Fruit fly (Drosophila melanogaster) whole organism, embryonic: ENCODE measurements around the gene PPYR1.
A peak's percentile ranks its signal among the peaks of the same experiment; 100 is the strongest.

ENCODE experiments used
- Atf-2 ChIP-seq: fragments of 200-800 bp; sonication (Bioruptor generic); optimal IDR thresholded peaks from 2 replicates; lab custom pipeline; 2016; ENCODE audit warnings: missing biosample characterization, missing genetic modification characterization
- BEAF-32 ChIP-seq: fragments of 200-800 bp; sonication (Bioruptor generic); optimal IDR thresholded peaks from 3 replicates; lab custom pipeline; 2017; ENCODE audit warnings: missing biosample characterization, missing genetic modification characterization, mild to moderate bottlenecking, moderate library complexity, missing genetic modification reagents
- CG11695 ChIP-seq: fragments of 200-800 bp; sonication (Bioruptor generic); IDR thresholded peaks from 3 replicates; pipeline ENCODE4 v1.3.6; 2022; ENCODE audit warnings: missing biosample characterization, missing genetic modification characterization
- CG12299 ChIP-seq: fragments of 200-800 bp; sonication (Bioruptor generic); optimal IDR thresholded peaks from 2 replicates; lab custom pipeline; 2018; ENCODE audit warnings: missing biosample characterization, mild to moderate bottlenecking, missing genetic modification characterization
- CG12659 ChIP-seq: fragments of 200-800 bp; sonication (Bioruptor generic); optimal IDR thresholded peaks from 3 replicates; lab custom pipeline; 2017; ENCODE audit warnings: mild to moderate bottlenecking, missing biosample characterization, missing genetic modification reagents, missing genetic modification characterization
- CG14860 ChIP-seq: fragments of 200-800 bp; sonication (Bioruptor generic); IDR thresholded peaks from 3 replicates; pipeline ENCODE4 v1.3.6; 2022; ENCODE audit warnings: missing biosample characterization, missing genetic modification characterization; ENCODE audit not compliant: partially characterized antibody
- CG15696 ChIP-seq: fragments of 200-800 bp; sonication (Bioruptor generic); optimal IDR thresholded peaks from 2 replicates; lab custom pipeline; 2019; ENCODE audit warnings: missing biosample characterization, mild to moderate bottlenecking, missing genetic modification characterization, moderate library complexity
- CG17361 ChIP-seq: fragments of 200-800 bp; sonication (Bioruptor generic); IDR thresholded peaks from 3 replicates; pipeline ENCODE4 v1.3.6; 2022; ENCODE audit warnings: missing biosample characterization, missing genetic modification characterization
- CG17612 ChIP-seq: fragments of 200-800 bp; sonication (Bioruptor generic); IDR thresholded peaks from 2 replicates; pipeline ENCODE4 v1.3.6; 2022; ENCODE audit warnings: missing biosample characterization, missing genetic modification characterization
- CG17912 ChIP-seq: fragments of 200-800 bp; sonication (Bioruptor generic); optimal IDR thresholded peaks from 2 replicates; lab custom pipeline; 2018; ENCODE audit warnings: missing biosample characterization, mild to moderate bottlenecking, missing genetic modification characterization
- CG18599 ChIP-seq: fragments of 200-800 bp; sonication (Bioruptor generic); optimal IDR thresholded peaks from 3 replicates; lab custom pipeline; 2017; ENCODE audit warnings: missing biosample characterization, missing genetic modification characterization, mild to moderate bottlenecking, moderate library complexity, missing genetic modification reagents
- CG2120 ChIP-seq: fragments of 200-800 bp; sonication (Bioruptor generic); optimal IDR thresholded peaks from 3 replicates; lab custom pipeline; 2016; ENCODE audit warnings: missing biosample characterization, missing genetic modification characterization
- CG31224 ChIP-seq: fragments of 200-800 bp; sonication (Bioruptor generic); IDR thresholded peaks from 2 replicates; pipeline ENCODE4 v1.3.6; 2022; ENCODE audit warnings: missing biosample characterization, missing genetic modification characterization
- CG3281 ChIP-seq: fragments of 200-800 bp; sonication (Bioruptor generic); optimal IDR thresholded peaks from 3 replicates; lab custom pipeline; 2017; ENCODE audit warnings: missing biosample characterization, mild to moderate bottlenecking, missing genetic modification characterization
- CG34422 ChIP-seq: fragments of 200-800 bp; sonication (Bioruptor generic); IDR thresholded peaks from 3 replicates; pipeline ENCODE4 v1.3.6; 2022; ENCODE audit warnings: missing biosample characterization, missing genetic modification characterization
- CG3847 ChIP-seq: fragments of 200-800 bp; sonication (Bioruptor generic); IDR thresholded peaks from 2 replicates; pipeline ENCODE4 v1.3.6; 2022; ENCODE audit warnings: missing biosample characterization, missing genetic modification characterization
- CG4328 ChIP-seq: fragments of 200-800 bp; sonication (Bioruptor generic); optimal IDR thresholded peaks from 3 replicates; lab custom pipeline; 2017; ENCODE audit warnings: missing biosample characterization, missing genetic modification reagents, missing genetic modification characterization
- CG5245 ChIP-seq: fragments of 200-800 bp; sonication (Bioruptor generic); optimal IDR thresholded peaks from 3 replicates; lab custom pipeline; 2016; ENCODE audit warnings: missing biosample characterization, missing genetic modification characterization
- CG6765 ChIP-seq: fragments of 200-800 bp; sonication (Bioruptor generic); optimal IDR thresholded peaks from 3 replicates; lab custom pipeline; 2017; ENCODE audit warnings: missing biosample characterization, mild to moderate bottlenecking, missing genetic modification characterization
- CG7786 ChIP-seq: fragments of 200-800 bp; sonication (Bioruptor generic); optimal IDR thresholded peaks from 2 replicates; lab custom pipeline; 2016; ENCODE audit warnings: missing biosample characterization, missing genetic modification characterization
- CG9609 ChIP-seq: fragments of 200-800 bp; sonication (Bioruptor generic); optimal IDR thresholded peaks from 3 replicates; lab custom pipeline; 2016; ENCODE audit warnings: missing biosample characterization, missing genetic modification characterization
- CkIIα-i1 ChIP-seq: fragments of 200-800 bp; sonication (Bioruptor generic); IDR thresholded peaks from 2 replicates; pipeline ENCODE4 v1.3.6; 2022; ENCODE audit warnings: missing biosample characterization, missing genetic modification characterization
- Dbx ChIP-seq: fragments of 200-800 bp; sonication (Bioruptor generic); IDR thresholded peaks from 3 replicates; pipeline ENCODE4 v1.3.6; 2022; ENCODE audit warnings: missing biosample characterization, missing genetic modification characterization
- Dip2 ChIP-seq: fragments of 200-800 bp; sonication (Bioruptor generic); IDR thresholded peaks from 2 replicates; pipeline ENCODE4 v1.3.6; 2022; ENCODE audit warnings: missing biosample characterization, missing genetic modification characterization
- Dref ChIP-seq: fragments of 200-800 bp; sonication (Bioruptor generic); IDR thresholded peaks from 2 replicates; pipeline ENCODE4 v1.3.6; 2022; ENCODE audit warnings: missing biosample characterization, missing genetic modification characterization
- MBD-R2 ChIP-seq: fragments of 200-800 bp; sonication (Bioruptor generic); IDR thresholded peaks from 2 replicates; pipeline ENCODE4 v1.3.6; 2022; ENCODE audit warnings: missing biosample characterization, missing genetic modification characterization
- Myb ChIP-seq: fragments of 200-800 bp; sonication (Bioruptor generic); optimal IDR thresholded peaks from 2 replicates; lab custom pipeline; 2016; ENCODE audit warnings: missing biosample characterization, missing genetic modification characterization
- Optix ChIP-seq: fragments of 200-800 bp; sonication (Bioruptor generic); IDR thresholded peaks from 3 replicates; pipeline ENCODE4 v1.3.6; 2022; ENCODE audit warnings: missing biosample characterization, missing genetic modification characterization
- Pdp1 ChIP-seq, 2 experiments: fragments of 200-800 bp; sonication (Bioruptor generic); optimal IDR thresholded peaks; 3 replicates each; lab custom pipeline; 2016; ENCODE audit warnings: missing biosample characterization in 2 of 2, missing genetic modification characterization in 2 of 2, mild to moderate bottlenecking in 1 of 2, moderate library complexity in 1 of 2
- Scr ChIP-seq: fragments of 200-800 bp; sonication (Bioruptor generic); IDR thresholded peaks from 2 replicates; pipeline ENCODE4 v1.3.6; 2022; ENCODE audit warnings: missing biosample characterization, missing genetic modification characterization; ENCODE audit not compliant: partially characterized antibody
- Sox100B ChIP-seq: fragments of 200-800 bp; sonication (Bioruptor generic); optimal IDR thresholded peaks from 3 replicates; lab custom pipeline; 2018; ENCODE audit warnings: missing biosample characterization, mild to moderate bottlenecking, missing genetic modification characterization
- Xbp1 ChIP-seq: fragments of 200-800 bp; sonication (Bioruptor generic); optimal IDR thresholded peaks from 3 replicates; lab custom pipeline; 2016; ENCODE audit warnings: missing biosample characterization, mild to moderate bottlenecking, missing genetic modification characterization
- aop ChIP-seq: fragments of 200-800 bp; sonication (Bioruptor generic); IDR thresholded peaks from 2 replicates; pipeline ENCODE4 v1.3.6; 2022; ENCODE audit warnings: missing biosample characterization, missing genetic modification characterization
- cad ChIP-seq: fragments of >200 bp; optimal IDR thresholded peaks from 2 replicates; lab custom pipeline; 2017; ENCODE audit warnings: missing biosample characterization, missing genetic modification characterization
- chn ChIP-seq: fragments of 200-800 bp; sonication (Bioruptor generic); optimal IDR thresholded peaks from 2 replicates; lab custom pipeline; 2016; ENCODE audit warnings: missing biosample characterization, missing genetic modification characterization
- dpn ChIP-seq, 2 experiments: fragments of 200-800 bp; sonication (Bioruptor generic); optimal IDR thresholded peaks; 3 replicates each; lab custom pipeline; 2016; ENCODE audit warnings: missing biosample characterization in 2 of 2, missing genetic modification characterization in 2 of 2
- fd96Cb ChIP-seq: fragments of 200-800 bp; sonication (Bioruptor generic); optimal IDR thresholded peaks from 2 replicates; lab custom pipeline; 2018; ENCODE audit warnings: missing biosample characterization, mild to moderate bottlenecking, missing genetic modification characterization, moderate library complexity
- fru ChIP-seq: fragments of >200 bp; optimal IDR thresholded peaks from 2 replicates; lab custom pipeline; 2017
- ind ChIP-seq: fragments of 200-800 bp; sonication (Bioruptor generic); optimal IDR thresholded peaks from 3 replicates; lab custom pipeline; 2016; ENCODE audit warnings: missing biosample characterization, missing genetic modification characterization
- jigr1 ChIP-seq: fragments of 200-800 bp; sonication (Bioruptor generic); IDR thresholded peaks from 3 replicates; pipeline ENCODE4 v1.3.6; 2022; ENCODE audit warnings: missing biosample characterization, missing genetic modification characterization
- knrl ChIP-seq: fragments of 200-800 bp; sonication (Bioruptor generic); IDR thresholded peaks from 3 replicates; pipeline ENCODE4 v1.3.6; 2022; ENCODE audit warnings: missing biosample characterization, missing genetic modification characterization; ENCODE audit not compliant: partially characterized antibody
- lab ChIP-seq: fragments of 200-800 bp; sonication (Bioruptor generic); optimal IDR thresholded peaks from 3 replicates; lab custom pipeline; 2017; ENCODE audit warnings: missing biosample characterization, missing genetic modification characterization, mild to moderate bottlenecking, moderate library complexity, missing genetic modification reagents
- lilli ChIP-seq: fragments of 200-800 bp; sonication (Bioruptor generic); optimal IDR thresholded peaks from 3 replicates; lab custom pipeline; 2016; ENCODE audit warnings: missing biosample characterization, missing genetic modification characterization
- pan ChIP-seq, 4 experiments: fragments of >200 bp in 3 of 4; fragments of 200-800 bp in 1 of 4; sonication (Bioruptor generic) in 1 of 4; optimal IDR thresholded peaks in 3 of 4; IDR thresholded peaks in 1 of 4; 2 replicates each; pipeline versions ENCODE4 v1.3.6 to Lab custom; 2017 to 2022; ENCODE audit warnings: missing biosample characterization in 2 of 4, missing genetic modification characterization in 2 of 4, mixed read lengths in 1 of 4
- pb ChIP-seq: fragments of 200-800 bp; sonication (Bioruptor generic); optimal IDR thresholded peaks from 3 replicates; lab custom pipeline; 2016; ENCODE audit warnings: missing biosample characterization, missing genetic modification characterization
- pho ChIP-seq: fragments of 200-800 bp; sonication (Bioruptor generic); optimal IDR thresholded peaks from 2 replicates; lab custom pipeline; 2016; ENCODE audit warnings: missing biosample characterization, missing genetic modification characterization
- run ChIP-seq: fragments of 200-800 bp; sonication (Bioruptor generic); optimal IDR thresholded peaks from 3 replicates; lab custom pipeline; 2018; ENCODE audit warnings: missing biosample characterization, mild to moderate bottlenecking, missing genetic modification characterization
- sc ChIP-seq, 3 experiments: fragments of >200 bp in 2 of 3; fragments of 200-800 bp in 1 of 3; sonication (Bioruptor generic) in 1 of 3; optimal IDR thresholded peaks; 2 replicates in 2 of 3; 3 replicates in 1 of 3; lab custom pipeline; 2017; ENCODE audit warnings: mild to moderate bottlenecking in 1 of 3, missing biosample characterization in 1 of 3, missing genetic modification characterization in 1 of 3, missing genetic modification reagents in 1 of 3
- wor ChIP-seq: fragments of 200-800 bp; sonication (Bioruptor generic); IDR thresholded peaks from 2 replicates; pipeline ENCODE4 v1.3.6; 2022; ENCODE audit warnings: missing biosample characterization, missing genetic modification characterization
- z ChIP-seq: fragments of 200-800 bp; sonication (Bioruptor generic); IDR thresholded peaks from 3 replicates; pipeline ENCODE4 v1.3.6; 2022; ENCODE audit warnings: missing biosample characterization, missing genetic modification characterization

Gene PPYR1

dm6 chrX:15216048-15216447 lies 28.7 kb downstream of the PPYR1 start (continued):
- TF ChIP-seq Dbx (peak; percentile 77), cad (GFP tag; lab: Kevin White, UChicago) (no peak), CG7786 (GFP tag; lab: Kevin White, UChicago) (no peak), pb (GFP tag; lab: Kevin White, UChicago) (no peak), CG17912 (no peak), CG3281 (peak; percentile 77), CG6765 (GFP tag; lab: Kevin White, UChicago) (peak; percentile 43), Atf-2 (GFP tag; lab: Kevin White, UChicago) (no peak), aop (no peak), CG14860 (GFP tag; lab: Robert Waterston, UW) (no peak), CG12299 (tag; lab: Kevin White, UChicago) (peak; percentile 39), chn (peak; percentile 42), Dref (GFP tag; lab: Robert Waterston, UW) (no peak), CG5245 (GFP tag; lab: Kevin White, UChicago) (peak; percentile 7), CG3847 (peak; percentile 54; the same call in 1 of the 2 replicates), Dip2 (no peak), z (GFP tag; lab: Robert Waterston, UW) (no peak), CG17361 (GFP tag; lab: Robert Waterston, UW) (peak; percentile 66; the same call in 2 of the 3 replicates), Pdp1 (GFP tag; optimal IDR thresholded peaks at IDR 0.05; lab: Kevin White, UChicago) (no peak), Scr (no peak), Myb (GFP tag; lab: Kevin White, UChicago) (no peak), fru (lab: Kevin White, UChicago) (no peak), Xbp1 (GFP tag; lab: Kevin White, UChicago) (peak; percentile 70), dpn (GFP tag; optimal IDR thresholded peaks at IDR 0.05; lab: Kevin White, UChicago) (peak in 1 of 2 experiments; percentile 52), jigr1 (GFP tag; lab: Robert Waterston, UW) (peak; percentile 38; the same call in 1 of the 3 replicates), CG9609 (GFP tag; lab: Kevin White, UChicago) (peak; percentile 7), wor (peak; percentile 42; the same call in 1 of the 2 replicates), run (tag; lab: Kevin White, UChicago) (no peak), CG31224 (GFP tag; lab: Robert Waterston, UW) (peak; percentile 59), CkIIα-i1 (GFP tag; lab: Robert Waterston, UW) (no peak), CG12659 (peak; percentile 66), CG17612 (GFP tag; lab: Robert Waterston, UW) (no peak), pan (optimal IDR thresholded peaks at IDR 0.05; lab: Kevin White, UChicago) (no peak), pan (GFP tag; optimal IDR thresholded peaks at IDR 0.05 in 1 of 2, IDR thresholded peaks at IDR 0.05 in 1 of 2) (peak in 1 of 2 experiments; percentile 78), fd96Cb (tag; lab: Kevin White, UChicago) (peak; percentile 60), CG11695 (peak; percentile 59; the same call in 1 of the 3 replicates), lilli (GFP tag; lab: Kevin White, UChicago) (peak; percentile 39), knrl (GFP tag; lab: Robert Waterston, UW) (no peak), CG34422 (GFP tag; lab: Robert Waterston, UW) (peak; percentile 39; the same call in 1 of the 3 replicates), CG15696 (tag; lab: Kevin White, UChicago) (peak; percentile 15), sc (optimal IDR thresholded peaks at IDR 0.05; lab: Kevin White, UChicago) (no peak), sc (GFP tag; optimal IDR thresholded peaks at IDR 0.05; lab: Kevin White, UChicago) (peak; percentile 31), Optix (0 out of 3 replicates have a peak, but pooled peaks have one; percentile 24), CG4328 (GFP tag; lab: Kevin White, UChicago) (peak; percentile 48), CG18599 (GFP tag; lab: Kevin White, UChicago) (peak; percentile 89), pho (peak; percentile 23), CG2120 (peak; percentile 72), Sox100B (GFP tag; lab: Kevin White, UChicago) (peak; percentile 50), ind (peak; percentile 66), lab (peak; percentile 86), MBD-R2 (GFP tag; lab: Robert Waterston, UW) (peak; percentile 18; the same call in 1 of the 2 replicates), BEAF-32 (GFP tag; lab: Kevin White, UChicago) (no peak)
